Worm (Caenorhabditis elegans) whole organism, L3 larva: Measurements from ENCODE around the gene plpp-1.3.

Source experiments
- R02D3.7 ChIP-seq: fragments of 150-350 bp; optimal IDR thresholded peaks from 2 replicates; lab custom pipeline; 2014; ENCODE audit warnings: missing biosample characterization, missing genetic modification characterization
- ZK546.5 ChIP-seq: sonication (generic microtip); optimal IDR thresholded peaks from 2 replicates; lab custom pipeline; 2017; ENCODE audit warnings: missing biosample characterization, missing genetic modification characterization
- aly-2 ChIP-seq: fragments of 150-350 bp; optimal IDR thresholded peaks from 2 replicates; lab custom pipeline; 2014; ENCODE audit warnings: missing biosample characterization, missing genetic modification characterization
- ama-1 ChIP-seq: fragments of 150-350 bp; optimal IDR thresholded peaks from 2 replicates; lab custom pipeline; 2018
- ceh-82 ChIP-seq: fragments of 150-350 bp; optimal IDR thresholded peaks from 2 replicates; lab custom pipeline; 2014; ENCODE audit warnings: missing biosample characterization, missing genetic modification characterization
- ceh-9 ChIP-seq: sonication (generic microtip); optimal IDR thresholded peaks from 2 replicates; lab custom pipeline; 2018; ENCODE audit warnings: missing biosample characterization, missing genetic modification characterization
- daf-12 ChIP-seq: fragments of 150-350 bp; optimal IDR thresholded peaks from 2 replicates; lab custom pipeline; 2014; ENCODE audit warnings: missing biosample characterization, missing genetic modification reagents, missing genetic modification characterization
- egl-5 ChIP-seq: fragments of 150-350 bp; optimal IDR thresholded peaks from 2 replicates; lab custom pipeline; 2017; ENCODE audit warnings: missing biosample characterization, missing genetic modification reagents, missing genetic modification characterization, inconsistent platforms
- elt-1 ChIP-seq: fragments of 150-350 bp; optimal IDR thresholded peaks from 2 replicates; lab custom pipeline; 2014; ENCODE audit warnings: missing biosample characterization, missing genetic modification characterization
- elt-2 ChIP-seq: sonication (generic microtip); optimal IDR thresholded peaks from 2 replicates; lab custom pipeline; 2016; ENCODE audit warnings: missing genetic modification reagents, mild to moderate bottlenecking, missing genetic modification characterization, missing compliant biosample characterization
- elt-3 ChIP-seq, 3 experiments: fragments of 150-350 bp in 1 of 3; sonication (generic microtip) in 2 of 3; optimal IDR thresholded peaks; 2 replicates in 2 of 3; 4 replicates in 1 of 3; lab custom pipeline; 2014 to 2017; ENCODE audit warnings: missing biosample characterization in 3 of 3, missing genetic modification characterization in 3 of 3
- eor-1 ChIP-seq, 2 experiments: fragments of 150-350 bp; optimal IDR thresholded peaks; 2 replicates each; lab custom pipeline; 2014 to 2018; ENCODE audit warnings: missing biosample characterization in 2 of 2, missing genetic modification characterization in 2 of 2
- fkh-10 ChIP-seq: sonication (generic microtip); optimal IDR thresholded peaks from 2 replicates; lab custom pipeline; 2017; ENCODE audit warnings: missing biosample characterization, missing genetic modification reagents, missing genetic modification characterization
- fkh-2 ChIP-seq: fragments of 150-350 bp; optimal IDR thresholded peaks from 2 replicates; lab custom pipeline; 2014; ENCODE audit warnings: missing biosample characterization, missing genetic modification reagents, missing genetic modification characterization
- fos-1 ChIP-seq: fragments of 150-350 bp; optimal IDR thresholded peaks from 2 replicates; lab custom pipeline; 2014; ENCODE audit warnings: missing biosample characterization, missing genetic modification characterization
- jun-1 ChIP-seq: fragments of 150-350 bp; optimal IDR thresholded peaks from 2 replicates; lab custom pipeline; 2014; ENCODE audit warnings: missing biosample characterization, missing genetic modification reagents, missing genetic modification characterization
- lin-15B ChIP-seq: fragments of 150-350 bp; optimal IDR thresholded peaks from 2 replicates; lab custom pipeline; 2014; ENCODE audit warnings: missing biosample characterization, missing genetic modification characterization
- lin-39 ChIP-seq: fragments of 150-350 bp; optimal IDR thresholded peaks from 2 replicates; lab custom pipeline; 2018; ENCODE audit warnings: missing biosample characterization, missing genetic modification reagents, missing genetic modification characterization
- lsy-12 ChIP-seq: sonication (generic microtip); optimal IDR thresholded peaks from 2 replicates; lab custom pipeline; 2016; ENCODE audit warnings: mild to moderate bottlenecking, missing genetic modification characterization, missing compliant biosample characterization
- mdl-1 ChIP-seq: fragments of 150-350 bp; optimal IDR thresholded peaks from 2 replicates; lab custom pipeline; 2014; ENCODE audit warnings: missing biosample characterization, missing genetic modification characterization
- mml-1 ChIP-seq: fragments of 150-350 bp; sonication (generic microtip); optimal IDR thresholded peaks from 3 replicates; lab custom pipeline; 2014; ENCODE audit warnings: missing biosample characterization, missing genetic modification characterization
- nfya-1 ChIP-seq: sonication (generic microtip); optimal IDR thresholded peaks from 2 replicates; lab custom pipeline; 2017; ENCODE audit warnings: missing genetic modification characterization, mild to moderate bottlenecking, missing compliant biosample characterization, antibody characterized with exemption, moderate library complexity; ENCODE audit not compliant: insufficient read depth
- nhr-12 ChIP-seq: fragments of 150-350 bp; optimal IDR thresholded peaks from 2 replicates; lab custom pipeline; 2014; ENCODE audit warnings: missing biosample characterization, missing genetic modification characterization
- nhr-23 ChIP-seq: fragments of 150-350 bp; optimal IDR thresholded peaks from 2 replicates; lab custom pipeline; 2014; ENCODE audit warnings: missing biosample characterization, missing genetic modification reagents, missing genetic modification characterization
- nhr-25 ChIP-seq: sonication (generic microtip); optimal IDR thresholded peaks from 2 replicates; lab custom pipeline; 2017; ENCODE audit warnings: missing biosample characterization, missing genetic modification characterization
- nhr-28 ChIP-seq: fragments of 150-350 bp; optimal IDR thresholded peaks from 2 replicates; lab custom pipeline; 2014; ENCODE audit warnings: missing biosample characterization, missing genetic modification characterization
- nhr-43 ChIP-seq: sonication (generic microtip); optimal IDR thresholded peaks from 2 replicates; lab custom pipeline; 2016; ENCODE audit warnings: mild to moderate bottlenecking, missing genetic modification characterization, missing compliant biosample characterization; ENCODE audit not compliant: poor library complexity, severe bottlenecking
- nhr-67 ChIP-seq: fragments of 150-350 bp; optimal IDR thresholded peaks from 2 replicates; lab custom pipeline; 2014; ENCODE audit warnings: missing biosample characterization, missing genetic modification characterization
- nhr-77 ChIP-seq: fragments of 150-350 bp; optimal IDR thresholded peaks from 2 replicates; lab custom pipeline; 2014; ENCODE audit warnings: missing biosample characterization, missing genetic modification characterization
- pha-4 ChIP-seq: fragments of 150-350 bp; optimal IDR thresholded peaks from 2 replicates; lab custom pipeline; 2014; ENCODE audit warnings: missing biosample characterization, missing genetic modification reagents, missing genetic modification characterization
- pqm-1 ChIP-seq: fragments of 150-350 bp; optimal IDR thresholded peaks from 2 replicates; lab custom pipeline; 2017; ENCODE audit warnings: missing biosample characterization, missing genetic modification characterization, inconsistent platforms
- sea-2 ChIP-seq: fragments of 150-350 bp; sonication (generic microtip); optimal IDR thresholded peaks from 4 replicates; lab custom pipeline; 2014; ENCODE audit warnings: missing biosample characterization, missing genetic modification reagents, missing genetic modification characterization
- skn-1 ChIP-seq: fragments of 150-350 bp; optimal IDR thresholded peaks from 2 replicates; lab custom pipeline; 2014; ENCODE audit warnings: missing biosample characterization, missing genetic modification characterization
- snpc-4 ChIP-seq: fragments of 150-350 bp; optimal IDR thresholded peaks from 2 replicates; lab custom pipeline; 2014; ENCODE audit warnings: missing biosample characterization, missing genetic modification characterization
- tbx-2 ChIP-seq: sonication (generic microtip); optimal IDR thresholded peaks from 2 replicates; lab custom pipeline; 2016; ENCODE audit warnings: mild to moderate bottlenecking, missing genetic modification characterization, missing compliant biosample characterization
- unc-39 ChIP-seq: sonication (generic microtip); optimal IDR thresholded peaks from 4 replicates; lab custom pipeline; 2017; ENCODE audit warnings: missing biosample characterization, missing genetic modification characterization
- unc-62 ChIP-seq: fragments of 150-350 bp; sonication (generic microtip); optimal IDR thresholded peaks from 4 replicates; lab custom pipeline; 2014; ENCODE audit warnings: missing biosample characterization, missing genetic modification reagents, missing genetic modification characterization
- ztf-11 ChIP-seq: fragments of 150-350 bp; optimal IDR thresholded peaks from 2 replicates; lab custom pipeline; 2014; ENCODE audit warnings: missing biosample characterization, missing genetic modification characterization
- ztf-4 ChIP-seq: fragments of 150-350 bp; optimal IDR thresholded peaks from 2 replicates; lab custom pipeline; 2014; ENCODE audit warnings: missing biosample characterization, missing genetic modification characterization

plpp-1.3 gene

ce11 chrX:10711769-10712168 is 16.7 kb downstream of the plpp-1.3 start, which contains the start of gene rhgf-1:
rhgf-1 (minus strand) TSS chrX:10711869.
- TF ChIP-seq nhr-43 (no peak), snpc-4 (no peak), elt-2 (tag; lab: Kevin White, UChicago) (no peak), eor-1 (tag; optimal IDR thresholded peaks at IDR 0.05; lab: Kevin White, UChicago) (no peak), ztf-11 (tag; lab: Kevin White, UChicago) (no peak), unc-39 (no peak), nhr-23 (tag; lab: Kevin White, UChicago) (no peak), pha-4 (tag; lab: Kevin White, UChicago) (no peak), nhr-77 (tag; lab: Kevin White, UChicago) (no peak), egl-5 (tag; lab: Kevin White, UChicago) (no peak)

DNA sequence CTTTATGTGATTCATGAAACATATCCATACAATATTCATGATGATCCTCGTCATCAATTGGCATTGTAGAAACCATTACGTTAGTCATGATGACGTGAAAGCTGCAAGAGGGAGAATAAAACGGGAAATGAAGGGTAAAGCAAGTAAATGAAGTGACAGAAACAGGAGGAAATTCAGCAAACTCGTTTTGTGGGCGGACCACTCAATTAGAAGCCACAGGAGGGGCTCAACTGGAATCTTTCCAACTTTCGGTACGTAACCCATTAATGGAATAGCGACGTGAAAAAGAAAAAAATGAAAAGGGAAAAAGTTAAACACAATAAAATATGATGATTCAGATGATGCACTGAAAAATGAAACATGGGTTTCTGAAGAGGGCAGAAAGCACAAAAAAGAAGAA is 21.9 kb downstream of the plpp-1.3 start, which contains the start of gene T01C1.4:
Gene T01C1.4, minus strand, starts transcription at position 101 of the 400 bp plus-strand sequence.
- no peak for TF ChIP-seq ceh-9 (tag; lab: Kevin White, UChicago)
- TF ChIP-seq daf-12 (tag; lab: Kevin White, UChicago) = no peak
- TF ChIP-seq jun-1 = no peak
- no peak for TF ChIP-seq ZK546.5
- no peak for TF ChIP-seq R02D3.7 (tag; lab: Kevin White, UChicago)
- TF ChIP-seq tbx-2 (tag; lab: Kevin White, UChicago) = no peak
- TF ChIP-seq fkh-2 (tag; lab: Kevin White, UChicago) = no peak
- no peak for TF ChIP-seq fkh-10
- no peak for TF ChIP-seq mml-1 (tag; lab: Kevin White, UChicago)
- no peak for TF ChIP-seq elt-1 (tag; lab: Kevin White, UChicago)
- TF ChIP-seq lin-39 (tag; lab: Kevin White, UChicago) = no peak
- TF ChIP-seq nhr-12 = no peak
- no peak for TF ChIP-seq lin-15B (tag; lab: Kevin White, UChicago)
- no peak for TF ChIP-seq nhr-23 (tag; lab: Kevin White, UChicago)
- no peak for TF ChIP-seq unc-62 (GFP tag; lab: Kevin White, UChicago)
- no peak for TF ChIP-seq pqm-1 (tag; lab: Kevin White, UChicago)
- TF ChIP-seq elt-3 (tag; optimal IDR thresholded peaks at IDR 0.05; lab: Kevin White, UChicago) = no peak
- no peak for TF ChIP-seq unc-39
- no peak for TF ChIP-seq lsy-12 (tag; lab: Kevin White, UChicago)
- no peak for TF ChIP-seq ztf-4 (tag; lab: Kevin White, UChicago)

DNA sequence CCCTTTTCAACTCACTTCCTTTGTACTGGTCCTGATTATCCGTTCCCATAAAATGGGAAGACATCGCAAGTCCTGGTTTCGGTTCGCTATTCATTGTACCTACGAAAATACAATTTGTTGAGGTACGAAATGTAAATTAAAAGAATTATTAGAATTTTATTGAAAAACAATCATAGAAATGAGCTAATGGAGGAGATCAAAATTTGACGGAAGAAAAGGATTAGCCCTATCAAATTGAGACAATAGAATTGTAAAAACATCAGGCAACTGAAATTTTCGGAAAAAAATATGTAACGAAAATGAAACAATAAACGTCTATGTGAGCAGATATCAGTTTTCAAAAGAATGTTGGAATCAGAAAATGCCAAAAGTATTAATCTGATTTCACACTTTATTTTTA is 26.8 kb downstream of the plpp-1.3 start, which contains the start of gene mbr-1:
Gene mbr-1, minus strand, starts transcription at position 101 of the 400 bp plus-strand sequence.
- no peak for TF ChIP-seq elt-2 (tag; lab: Kevin White, UChicago)
- no peak for TF ChIP-seq aly-2 (tag; lab: Kevin White, UChicago)
- no peak for TF ChIP-seq nhr-25 (tag; lab: Kevin White, UChicago)
- TF ChIP-seq nhr-28 (tag; lab: Kevin White, UChicago) = no peak
- no peak for TF ChIP-seq fos-1 (tag; lab: Kevin White, UChicago)
- TF ChIP-seq elt-1 (tag; lab: Kevin White, UChicago) = no peak
- no peak for TF ChIP-seq ama-1 (lab: Kevin White, UChicago)
- TF ChIP-seq mdl-1 = no peak

ce11 chrX:10727696-10728095 is 32.6 kb downstream of the plpp-1.3 start:
- no peak for TF ChIP-seq ceh-82 (tag; lab: Kevin White, UChicago)
- TF ChIP-seq egl-5 (tag; lab: Kevin White, UChicago) = no peak
- TF ChIP-seq nhr-67 (tag; lab: Kevin White, UChicago) = no peak
- TF ChIP-seq sea-2 (GFP tag; lab: Kevin White, UChicago) = no peak
- TF ChIP-seq elt-2 (tag; lab: Kevin White, UChicago) = no peak
- TF ChIP-seq daf-12 (tag; lab: Kevin White, UChicago) = no peak
- no peak for TF ChIP-seq lin-39 (tag; lab: Kevin White, UChicago)
- TF ChIP-seq nhr-23 (tag; lab: Kevin White, UChicago) = no peak
- no peak for TF ChIP-seq mml-1 (tag; lab: Kevin White, UChicago)
- no peak for TF ChIP-seq mdl-1
- no peak for TF ChIP-seq jun-1
- TF ChIP-seq skn-1 (tag; lab: Kevin White, UChicago) = no peak
- no peak for TF ChIP-seq nfya-1 (tag; lab: Kevin White, UChicago)
- no peak for TF ChIP-seq eor-1 (tag; optimal IDR thresholded peaks at IDR 0.05; lab: Kevin White, UChicago)
- TF ChIP-seq, all 47 proteins: peak for 0
